Worm (Caenorhabditis elegans): ENCODE data around the gene C27B7.7.

C27B7.7 gene

DNA sequence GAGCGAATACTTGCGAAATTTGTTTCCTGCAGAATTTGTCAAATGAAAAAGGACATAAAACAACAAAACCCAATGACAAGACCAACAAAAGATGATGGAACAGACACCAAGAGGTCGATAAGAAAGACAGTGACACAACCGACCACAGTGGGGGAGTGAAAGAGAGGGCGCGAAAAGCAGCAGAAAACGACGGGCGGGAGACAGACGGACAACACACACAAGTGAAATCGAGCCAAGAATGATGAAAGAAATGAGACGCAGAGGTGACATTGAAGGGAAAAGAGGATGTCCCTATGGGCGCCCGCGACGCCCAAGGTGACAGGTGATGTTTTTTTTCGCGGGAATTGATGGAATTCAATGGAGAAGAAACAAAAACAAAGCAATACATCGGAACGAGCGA is 40.8 kb upstream of the C27B7.7 start (continued):
- TF ChIP-seq gei-17 (GFP tag; optimal IDR thresholded peaks at IDR 0.05): no peak

DNA sequence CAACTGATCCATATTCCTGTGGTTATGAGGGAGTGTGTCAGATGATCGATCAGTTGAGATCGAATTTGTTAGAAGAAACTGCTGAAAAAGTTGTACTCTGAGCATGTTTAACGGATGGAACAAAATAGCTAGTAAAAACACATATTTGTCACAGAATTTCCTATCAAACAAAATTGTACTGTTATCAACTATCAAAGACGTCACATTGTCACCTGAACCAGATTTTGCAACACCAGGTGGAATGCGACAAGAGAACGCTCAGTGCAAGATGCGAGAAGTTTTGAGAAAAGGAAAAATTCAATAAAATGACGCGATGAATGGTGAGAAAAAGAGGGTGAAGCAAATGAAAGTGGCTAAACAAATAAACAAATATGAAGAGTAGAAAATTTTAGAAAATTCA is 39.3 kb upstream of the C27B7.7 start:
- TF ChIP-seq F57C9.4 (tag; optimal IDR thresholded peaks at IDR 0.05) (no peak), ceh-27 (GFP tag; optimal IDR thresholded peaks at IDR 0.05) (no peak), egl-18 (GFP tag; IDR thresholded peaks at IDR 0.05) (no peak), let-607 (tag; optimal IDR thresholded peaks at IDR 0.05) (no peak), nhr-80 (tag; optimal IDR thresholded peaks at IDR 0.05) (peak; percentile 18), efl-1 (GFP tag; optimal IDR thresholded peaks at IDR 0.05) (no peak), C17E4.6 (GFP tag; IDR thresholded peaks at IDR 0.05) (no peak)

DNA sequence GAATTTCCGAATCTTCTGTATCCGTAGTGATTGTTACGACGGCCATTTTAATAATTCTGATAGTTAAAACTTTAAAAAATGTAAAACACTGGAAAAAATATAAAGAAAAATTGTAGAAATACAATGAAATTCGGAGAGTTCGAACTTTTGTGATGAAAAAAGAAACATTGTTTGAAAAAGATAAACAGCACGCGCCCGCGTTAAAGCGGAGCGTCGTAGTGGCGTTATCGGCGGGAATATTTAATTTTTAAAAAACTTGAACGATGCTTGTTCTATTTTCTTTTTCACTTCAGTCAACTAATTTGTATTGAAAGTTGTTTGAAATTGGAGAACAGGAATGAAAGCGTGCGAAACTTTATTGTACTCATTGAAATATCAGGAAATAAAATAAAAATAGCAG is 37.2 kb upstream of the C27B7.7 start, which contains the start of gene npp-23:
TSS of gene npp-23 (minus strand) at position 56 of the 400 bp plus-strand sequence.
- TF ChIP-seq lin-35 (GFP tag; optimal IDR thresholded peaks at IDR 0.05): peak in 1 of 3 experiments; percentile 86
- no peak for TF ChIP-seq snpc-4 (GFP tag; optimal IDR thresholded peaks at IDR 0.05)
- no peak for TF ChIP-seq snpc-4 (tag; optimal IDR thresholded peaks at IDR 0.05)
- no peak for TF ChIP-seq lsy-27 (tag; optimal IDR thresholded peaks at IDR 0.05; ENCODE audit: borderline replicate concordance, insufficient read depth)
- no peak for TF ChIP-seq attf-5 (GFP tag; optimal IDR thresholded peaks at IDR 0.05)
- TF ChIP-seq ztf-18 (tag; optimal IDR thresholded peaks at IDR 0.05): no peak
- TF ChIP-seq pha-4 (tag; optimal IDR thresholded peaks at IDR 0.05): no peak
- TF ChIP-seq hrde-1 (tag; optimal IDR thresholded peaks at IDR 0.05; ENCODE audit: borderline replicate concordance): no peak
- no peak for TF ChIP-seq ztf-22 (GFP tag; optimal IDR thresholded peaks at IDR 0.05)
- no peak for TF ChIP-seq nhr-27 (tag; optimal IDR thresholded peaks at IDR 0.05)
- no peak for TF ChIP-seq mcd-1 (GFP tag; IDR thresholded peaks at IDR 0.05)
- TF ChIP-seq ztf-3 (GFP tag; optimal IDR thresholded peaks at IDR 0.05): no peak
- no peak for TF ChIP-seq F39B2.1 (GFP tag; IDR thresholded peaks at IDR 0.05)
- no peak for TF ChIP-seq chd-7 (tag; optimal IDR thresholded peaks at IDR 0.05)
- no peak for TF ChIP-seq nfya-2 (GFP tag; IDR thresholded peaks at IDR 0.05)
- TF ChIP-seq mes-4 (tag; optimal IDR thresholded peaks at IDR 0.05): no peak
- no peak for TF ChIP-seq ZK185.1 (tag; optimal IDR thresholded peaks at IDR 0.05; ENCODE audit: poor library complexity, severe bottlenecking)
- no peak for TF ChIP-seq ekl-4 (GFP tag; IDR thresholded peaks at IDR 0.05)
- no peak for TF ChIP-seq madf-6 (GFP tag; IDR thresholded peaks at IDR 0.05)
- no peak for TF ChIP-seq F52B5.7 (tag; optimal IDR thresholded peaks at IDR 0.05)
- TF ChIP-seq sptf-2 (GFP tag; optimal IDR thresholded peaks at IDR 0.05): no peak
- TF ChIP-seq efl-1 (GFP tag; optimal IDR thresholded peaks at IDR 0.05): peak; percentile 85
- no peak for TF ChIP-seq lsl-1 (GFP tag; optimal IDR thresholded peaks at IDR 0.05)
- TF ChIP-seq nfya-1 (tag; optimal IDR thresholded peaks at IDR 0.05; ENCODE audit: borderline replicate concordance, insufficient read depth): no peak
- TF ChIP-seq hlh-26 (GFP tag; conservative IDR thresholded peaks at IDR 0.05): no peak
- TF ChIP-seq Y53F4B.3 (GFP tag; IDR thresholded peaks at IDR 0.05): no peak
- TF ChIP-seq attf-3 (GFP tag; conservative IDR thresholded peaks at IDR 0.05): peak; percentile 94
- TF ChIP-seq atf-7 (tag; optimal IDR thresholded peaks at IDR 0.05): no peak
- TF ChIP-seq dpl-1 (GFP tag; optimal IDR thresholded peaks at IDR 0.05): peak; percentile 71
- no peak for TF ChIP-seq him-1 (tag; optimal IDR thresholded peaks at IDR 0.05)
- no peak for TF ChIP-seq ztf-25 (GFP tag; IDR thresholded peaks at IDR 0.05)
